Fruit fly (Drosophila melanogaster) whole organism, embryonic: ENCODE data around the gene Argl.

Experiments
- Aef1 ChIP-seq: fragments of 200-800 bp; sonication (Bioruptor generic); IDR thresholded peaks from 3 replicates; pipeline ENCODE4 v1.3.6; 2022; ENCODE audit warnings: missing biosample characterization, missing genetic modification characterization
- Atf3 ChIP-seq: fragments of 200-800 bp; sonication (Bioruptor generic); optimal IDR thresholded peaks from 3 replicates; lab custom pipeline; 2016; ENCODE audit warnings: missing biosample characterization, missing genetic modification characterization
- CG10147 ChIP-seq: fragments of 200-800 bp; sonication (Bioruptor generic); optimal IDR thresholded peaks from 2 replicates; lab custom pipeline; 2019; ENCODE audit warnings: missing biosample characterization, mild to moderate bottlenecking, missing genetic modification characterization, moderate library complexity
- CG10274 ChIP-seq: fragments of 200-800 bp; sonication (Bioruptor generic); optimal IDR thresholded peaks from 3 replicates; lab custom pipeline; 2017; ENCODE audit warnings: missing biosample characterization, mild to moderate bottlenecking, missing genetic modification characterization
- CG10959 ChIP-seq: fragments of 200-800 bp; sonication (Bioruptor generic); IDR thresholded peaks from 2 replicates; pipeline ENCODE4 v1.3.6; 2022; ENCODE audit warnings: missing biosample characterization, missing genetic modification characterization
- CG12391 ChIP-seq: fragments of 200-800 bp; sonication (Bioruptor generic); optimal IDR thresholded peaks from 3 replicates; lab custom pipeline; 2018; ENCODE audit warnings: missing biosample characterization, mild to moderate bottlenecking, missing genetic modification characterization, moderate library complexity
- CG12744 ChIP-seq: fragments of 200-800 bp; sonication (Bioruptor generic); optimal IDR thresholded peaks from 2 replicates; lab custom pipeline; 2016; ENCODE audit warnings: missing biosample characterization, missing genetic modification characterization
- CG14667 ChIP-seq: fragments of 200-800 bp; sonication (Bioruptor generic); IDR thresholded peaks from 2 replicates; pipeline ENCODE4 v1.3.6; 2022; ENCODE audit warnings: missing biosample characterization, missing genetic modification characterization
- CG1602 ChIP-seq: fragments of 200-800 bp; sonication (Bioruptor generic); optimal IDR thresholded peaks from 3 replicates; lab custom pipeline; 2016; ENCODE audit warnings: missing biosample characterization, missing genetic modification characterization
- CG1603 ChIP-seq: fragments of 200-800 bp; sonication (Bioruptor generic); optimal IDR thresholded peaks from 2 replicates; lab custom pipeline; 2019; ENCODE audit warnings: missing biosample characterization, mild to moderate bottlenecking, missing genetic modification characterization, moderate library complexity
- CG1647 ChIP-seq: fragments of 200-800 bp; sonication (Bioruptor generic); optimal IDR thresholded peaks from 3 replicates; lab custom pipeline; 2016; ENCODE audit warnings: missing biosample characterization, missing genetic modification characterization
- CG1792 ChIP-seq: fragments of 200-800 bp; sonication (Bioruptor generic); optimal IDR thresholded peaks from 2 replicates; lab custom pipeline; 2016; ENCODE audit warnings: missing biosample characterization, missing genetic modification characterization
- CG1832 ChIP-seq: fragments of 200-800 bp; sonication (Bioruptor generic); optimal IDR thresholded peaks from 2 replicates; lab custom pipeline; 2017; ENCODE audit warnings: missing biosample characterization, mild to moderate bottlenecking, missing genetic modification characterization, inconsistent platforms
- CG18619 ChIP-seq: fragments of 200-800 bp; sonication (Bioruptor generic); optimal IDR thresholded peaks from 3 replicates; lab custom pipeline; 2017; ENCODE audit warnings: missing biosample characterization, mild to moderate bottlenecking, missing genetic modification characterization
- CG31224 ChIP-seq: fragments of 200-800 bp; sonication (Bioruptor generic); IDR thresholded peaks from 2 replicates; pipeline ENCODE4 v1.3.6; 2022; ENCODE audit warnings: missing biosample characterization, missing genetic modification characterization
- CG3281 ChIP-seq: fragments of 200-800 bp; sonication (Bioruptor generic); optimal IDR thresholded peaks from 3 replicates; lab custom pipeline; 2017; ENCODE audit warnings: missing biosample characterization, mild to moderate bottlenecking, missing genetic modification characterization
- CG4282 ChIP-seq: fragments of 200-800 bp; sonication (Bioruptor generic); optimal IDR thresholded peaks from 2 replicates; lab custom pipeline; 2016; ENCODE audit warnings: missing biosample characterization, missing genetic modification characterization
- CG5180 ChIP-seq: fragments of 200-800 bp; sonication (Bioruptor generic); optimal IDR thresholded peaks from 3 replicates; lab custom pipeline; 2017; ENCODE audit warnings: missing biosample characterization, missing genetic modification characterization, mild to moderate bottlenecking, moderate library complexity, missing genetic modification reagents
- CG6813 ChIP-seq: fragments of 200-800 bp; sonication (Bioruptor generic); optimal IDR thresholded peaks from 2 replicates; lab custom pipeline; 2017; ENCODE audit warnings: missing biosample characterization, missing genetic modification characterization, mild to moderate bottlenecking, moderate library complexity, missing genetic modification reagents
- CG7963 ChIP-seq: fragments of 200-800 bp; sonication (Bioruptor generic); IDR thresholded peaks from 3 replicates; pipeline ENCODE4 v1.3.6; 2022; ENCODE audit warnings: missing biosample characterization, missing genetic modification characterization; ENCODE audit not compliant: partially characterized antibody
- CG8924 ChIP-seq: fragments of 200-800 bp; optimal IDR thresholded peaks from 3 replicates; lab custom pipeline; 2019; ENCODE audit warnings: missing biosample characterization, mild to moderate bottlenecking, missing genetic modification characterization, moderate library complexity
- Chrac-16 ChIP-seq: fragments of 200-800 bp; sonication (Bioruptor generic); optimal IDR thresholded peaks from 3 replicates; lab custom pipeline; 2016; ENCODE audit warnings: missing biosample characterization, missing genetic modification characterization
- Dek ChIP-seq: fragments of 200-800 bp; sonication (Bioruptor generic); optimal IDR thresholded peaks from 3 replicates; lab custom pipeline; 2019; ENCODE audit warnings: missing biosample characterization, mild to moderate bottlenecking, missing genetic modification characterization, moderate library complexity
- Fer1 ChIP-seq: fragments of 200-800 bp; sonication (Bioruptor generic); optimal IDR thresholded peaks from 2 replicates; lab custom pipeline; 2017; ENCODE audit warnings: missing biosample characterization, mild to moderate bottlenecking, missing genetic modification characterization
- HHEX ChIP-seq: fragments of 200-800 bp; sonication (Bioruptor generic); optimal IDR thresholded peaks from 3 replicates; lab custom pipeline; 2017; ENCODE audit warnings: missing biosample characterization, mild to moderate bottlenecking, missing genetic modification characterization, missing genetic modification reagents
- Hr3 ChIP-seq: fragments of 200-800 bp; sonication (Bioruptor generic); optimal IDR thresholded peaks from 3 replicates; lab custom pipeline; 2016; ENCODE audit warnings: missing biosample characterization, missing genetic modification characterization
- Hr39 ChIP-seq: fragments of >200 bp; optimal IDR thresholded peaks from 2 replicates; lab custom pipeline; 2017
- Hsf ChIP-seq: fragments of 200-800 bp; sonication (Bioruptor generic); optimal IDR thresholded peaks from 3 replicates; lab custom pipeline; 2016; ENCODE audit warnings: missing biosample characterization, missing genetic modification characterization
- Meics ChIP-seq: fragments of 200-800 bp; sonication (Bioruptor generic); optimal IDR thresholded peaks from 2 replicates; lab custom pipeline; 2017; ENCODE audit warnings: missing biosample characterization, mild to moderate bottlenecking, missing genetic modification characterization
- NfI ChIP-seq: fragments of 200-800 bp; sonication (Bioruptor generic); optimal IDR thresholded peaks from 3 replicates; lab custom pipeline; 2018; ENCODE audit warnings: missing biosample characterization, mild to moderate bottlenecking, missing genetic modification characterization, moderate library complexity
- Vsx1 ChIP-seq: fragments of 200-800 bp; sonication (Bioruptor generic); optimal IDR thresholded peaks from 2 replicates; lab custom pipeline; 2017; ENCODE audit warnings: missing biosample characterization, mild to moderate bottlenecking, missing genetic modification characterization, missing genetic modification reagents
- Xrp1 ChIP-seq: fragments of 200-800 bp; sonication (Bioruptor generic); IDR thresholded peaks from 2 replicates; pipeline ENCODE4 v1.3.6; 2022; ENCODE audit warnings: missing biosample characterization, missing genetic modification characterization
- ase ChIP-seq: fragments of 200-800 bp; sonication (Bioruptor generic); IDR thresholded peaks from 3 replicates; pipeline ENCODE4 v1.3.6; 2022; ENCODE audit warnings: missing biosample characterization, missing genetic modification characterization
- cwo ChIP-seq: fragments of 200-800 bp; sonication (Bioruptor generic); optimal IDR thresholded peaks from 3 replicates; lab custom pipeline; 2017; ENCODE audit warnings: missing biosample characterization, missing genetic modification characterization, mild to moderate bottlenecking, moderate library complexity, missing genetic modification reagents
- dmrt99B ChIP-seq: fragments of 200-800 bp; sonication (Bioruptor generic); optimal IDR thresholded peaks from 2 replicates; lab custom pipeline; 2018; ENCODE audit warnings: missing biosample characterization, mild to moderate bottlenecking, missing genetic modification characterization, moderate library complexity
- gcm2 ChIP-seq: fragments of 200-800 bp; sonication (Bioruptor generic); optimal IDR thresholded peaks from 2 replicates; lab custom pipeline; 2016; ENCODE audit warnings: missing biosample characterization, missing genetic modification characterization
- gem ChIP-seq: fragments of 200-800 bp; sonication (Bioruptor generic); optimal IDR thresholded peaks from 2 replicates; lab custom pipeline; 2019; ENCODE audit warnings: missing biosample characterization, mild to moderate bottlenecking, missing genetic modification characterization, moderate library complexity
- gfzf ChIP-seq: fragments of 200-800 bp; sonication (Bioruptor generic); optimal IDR thresholded peaks from 2 replicates; lab custom pipeline; 2016; ENCODE audit warnings: missing biosample characterization, mild to moderate bottlenecking, missing genetic modification characterization, moderate library complexity
- hbn ChIP-seq: fragments of 200-800 bp; sonication (Bioruptor generic); IDR thresholded peaks from 2 replicates; pipeline ENCODE4 v1.3.6; 2022; ENCODE audit warnings: missing biosample characterization, missing genetic modification characterization; ENCODE audit not compliant: partially characterized antibody
- lab ChIP-seq: fragments of 200-800 bp; sonication (Bioruptor generic); optimal IDR thresholded peaks from 3 replicates; lab custom pipeline; 2017; ENCODE audit warnings: missing biosample characterization, missing genetic modification characterization, mild to moderate bottlenecking, moderate library complexity, missing genetic modification reagents
- lmd ChIP-seq: fragments of 200-800 bp; sonication (Bioruptor generic); IDR thresholded peaks from 2 replicates; pipeline ENCODE4 v1.3.6; 2022; ENCODE audit warnings: missing biosample characterization, missing genetic modification characterization
- luna ChIP-seq: fragments of 200-800 bp; sonication (Bioruptor generic); optimal IDR thresholded peaks from 2 replicates; lab custom pipeline; 2016; ENCODE audit warnings: missing biosample characterization, missing genetic modification characterization
- nerfin-2 ChIP-seq: fragments of 200-800 bp; sonication (Bioruptor generic); IDR thresholded peaks from 2 replicates; pipeline ENCODE4 v1.3.6; 2022; ENCODE audit warnings: missing biosample characterization, missing genetic modification characterization; ENCODE audit not compliant: partially characterized antibody
- nmo ChIP-seq: fragments of 200-800 bp; sonication (Bioruptor generic); optimal IDR thresholded peaks from 2 replicates; lab custom pipeline; 2018; ENCODE audit warnings: missing biosample characterization, mild to moderate bottlenecking, missing genetic modification characterization, moderate library complexity
- pb ChIP-seq: fragments of 200-800 bp; sonication (Bioruptor generic); optimal IDR thresholded peaks from 3 replicates; lab custom pipeline; 2016; ENCODE audit warnings: missing biosample characterization, missing genetic modification characterization
- pum ChIP-seq: fragments of 200-800 bp; sonication (Bioruptor generic); optimal IDR thresholded peaks from 2 replicates; lab custom pipeline; 2016; ENCODE audit warnings: missing biosample characterization, missing genetic modification characterization
- salm ChIP-seq: fragments of 200-800 bp; sonication (Bioruptor generic); optimal IDR thresholded peaks from 2 replicates; lab custom pipeline; 2018; ENCODE audit warnings: missing biosample characterization, mild to moderate bottlenecking, missing genetic modification characterization
- vnd ChIP-seq: fragments of 200-800 bp; sonication (Bioruptor generic); IDR thresholded peaks from 3 replicates; pipeline ENCODE4 v1.3.6; 2022; ENCODE audit warnings: missing biosample characterization, missing genetic modification characterization; ENCODE audit not compliant: partially characterized antibody
- zf30C ChIP-seq: fragments of 200-800 bp; sonication (Bioruptor generic); optimal IDR thresholded peaks from 3 replicates; lab custom pipeline; 2018; ENCODE audit warnings: missing biosample characterization, mild to moderate bottlenecking, missing genetic modification characterization

Gene Argl

dm6 chr2L:8982584-8983302, 40.8 kb upstream of the Argl start (continued):
- TF ChIP-seq gfzf (GFP tag; lab: Kevin White, UChicago) (no peak), CG10147 (GFP tag; lab: Kevin White, UChicago) (peak; percentile 50), Aef1 (GFP tag; lab: Robert Waterston, UW) (no peak; the same call in 2 of the 3 replicates), HHEX (GFP tag; lab: Kevin White, UChicago) (peak; percentile 24), lab (peak; percentile 74), cwo (GFP tag; lab: Kevin White, UChicago) (peak; percentile 32), Fer1 (GFP tag; lab: Kevin White, UChicago) (peak; percentile 46), CG12744 (peak; percentile 23), Hr3 (GFP tag; lab: Kevin White, UChicago) (peak; percentile 43), ase (GFP tag; lab: Robert Waterston, UW) (peak; percentile 45; the same call in 1 of the 3 replicates), lmd (GFP tag; lab: Robert Waterston, UW) (peak; percentile 62; the same call in 1 of the 2 replicates), nmo (peak; percentile 43), CG31224 (GFP tag; lab: Robert Waterston, UW) (no peak), pum (no peak), hbn (GFP tag; lab: Robert Waterston, UW) (no peak), Vsx1 (GFP tag; lab: Kevin White, UChicago) (peak; percentile 15), CG1832 (GFP tag; lab: Kevin White, UChicago) (no peak), CG14667 (no peak), Dek (peak; percentile 58), CG1603 (tag; lab: Kevin White, UChicago) (no peak), Atf3 (GFP tag; lab: Kevin White, UChicago) (peak; percentile 34), NfI (GFP tag; lab: Kevin White, UChicago) (peak; percentile 27), CG5180 (peak; percentile 13), CG10274 (GFP tag; lab: Kevin White, UChicago) (no peak), zf30C (GFP tag; lab: Kevin White, UChicago) (no peak), salm (tag; lab: Kevin White, UChicago) (peak; percentile 40), luna (GFP tag; lab: Kevin White, UChicago) (no peak), CG1647 (GFP tag; lab: Kevin White, UChicago) (no peak), Chrac-16 (GFP tag; lab: Kevin White, UChicago) (peak; percentile 27), CG10959 (GFP tag; lab: Robert Waterston, UW) (no peak), vnd (GFP tag; lab: Robert Waterston, UW) (no peak), Meics (GFP tag; lab: Kevin White, UChicago) (peak; percentile 69), CG6813 (GFP tag; lab: Kevin White, UChicago) (peak; percentile 38), CG1602 (GFP tag; lab: Kevin White, UChicago) (peak; percentile 28), CG7963 (GFP tag; lab: Robert Waterston, UW) (no peak), Hr39 (no peak), Xrp1 (GFP tag; lab: Robert Waterston, UW) (peak; percentile 38; the same call in 1 of the 2 replicates), nerfin-2 (GFP tag; lab: Robert Waterston, UW) (no peak), pb (GFP tag; lab: Kevin White, UChicago) (peak; percentile 27), CG1792 (no peak), Hsf (GFP tag; lab: Kevin White, UChicago) (peak; percentile 38), gcm2 (GFP tag; lab: Kevin White, UChicago) (no peak), CG3281 (GFP tag; lab: Kevin White, UChicago) (peak; percentile 23), CG18619 (GFP tag; lab: Kevin White, UChicago) (peak; percentile 10), CG4282 (GFP tag; lab: Kevin White, UChicago) (no peak), CG8924 (tag; lab: Kevin White, UChicago) (no peak), gem (tag; lab: Kevin White, UChicago) (peak; percentile 75), CG12391 (peak; percentile 53), dmrt99B (tag; lab: Kevin White, UChicago) (peak; percentile 75)
